Fruit fly (Drosophila melanogaster): ENCODE data around the gene Eig71Ee.
A peak's percentile ranks its signal among the peaks of the same experiment; 100 is the strongest.

dm6 chr3L:15619626-15620247 lies 36.1 kb downstream of the Eig71Ee start, which contains the start of gene Phs:
- TF ChIP-seq CG8159 (tag; optimal IDR thresholded peaks at IDR 0.05) (peak; percentile 52), CG4496 (GFP tag; IDR thresholded peaks at IDR 0.05) (peak; percentile 82), CG10348 (GFP tag; IDR thresholded peaks at IDR 0.05) (no peak), CG17806 (tag; optimal IDR thresholded peaks at IDR 0.05) (peak; percentile 27), D1 (tag; optimal IDR thresholded peaks at IDR 0.05) (peak; percentile 9), CG12605 (GFP tag; IDR thresholded peaks at IDR 0.05) (no peak), CG34367 (tag; optimal IDR thresholded peaks at IDR 0.05) (peak; percentile 44), Snoo (tag; optimal IDR thresholded peaks at IDR 0.05) (peak; percentile 73), CG15710 (tag; optimal IDR thresholded peaks at IDR 0.05) (peak; percentile 46), CG8301 (tag; optimal IDR thresholded peaks at IDR 0.05) (no peak), Ets98B (GFP tag; IDR thresholded peaks at IDR 0.05) (peak; percentile 76), fd96Ca (GFP tag; IDR thresholded peaks at IDR 0.05) (peak; percentile 81), EcR (GFP tag; optimal IDR thresholded peaks at IDR 0.05) (peak; percentile 64), rn (GFP tag; IDR thresholded peaks at IDR 0.05) (no peak)
